Fruit fly (Drosophila melanogaster): ENCODE measurements around the gene CG43050.
A peak's percentile ranks its signal among the peaks of the same experiment; 100 is the strongest.

CG43050 gene

DNA sequence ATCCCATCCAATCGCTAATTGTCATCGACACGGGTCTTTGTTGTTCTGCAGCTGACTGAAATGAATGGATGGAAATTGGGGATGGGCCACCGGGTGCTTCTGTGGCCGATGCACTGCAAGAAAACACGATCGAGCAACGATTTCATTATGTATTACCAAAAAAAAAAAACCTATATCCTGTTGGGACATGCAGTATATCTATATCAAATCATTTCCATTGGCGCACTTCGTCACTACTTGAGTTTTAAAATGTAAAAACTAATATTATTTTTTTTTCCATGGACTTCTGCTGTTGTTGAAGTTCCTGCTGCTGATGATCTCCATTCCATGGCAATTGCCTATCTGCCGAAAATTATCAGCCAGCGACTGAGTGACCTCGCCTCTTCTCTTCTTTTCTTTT lies 45.3 kb upstream of the CG43050 start (continued):
- TF ChIP-seq H15 (GFP tag; IDR thresholded peaks at IDR 0.05) (peak; percentile 77), CG14860 (GFP tag; IDR thresholded peaks at IDR 0.05; ENCODE audit: partially characterized antibody) (no peak), CG9215 (GFP tag; IDR thresholded peaks at IDR 0.05) (peak; percentile 45; the same call in 1 of the 2 replicates), CG30403 (GFP tag; optimal IDR thresholded peaks at IDR 0.05) (peak; percentile 60), vfl (GFP tag; optimal IDR thresholded peaks at IDR 0.05) (no peak), twi (tag; optimal IDR thresholded peaks at IDR 0.05) (no peak), CG6683 (GFP tag; optimal IDR thresholded peaks at IDR 0.05) (no peak), CG9727 (GFP tag; optimal IDR thresholded peaks at IDR 0.05) (peak; percentile 23), eve (GFP tag; optimal IDR thresholded peaks at IDR 0.05) (peak in 1 of 2 experiments; percentile 37), fru (optimal IDR thresholded peaks at IDR 0.05) (no peak), NFAT (GFP tag; IDR thresholded peaks at IDR 0.05) (peak; percentile 35; the same call in 1 of the 2 replicates), CG14050 (GFP tag; IDR thresholded peaks at IDR 0.05) (peak; percentile 34; the same call in 1 of the 3 replicates), nau (GFP tag; optimal IDR thresholded peaks at IDR 0.05) (no peak), CG10431 (GFP tag; optimal IDR thresholded peaks at IDR 0.05) (no peak), CG43689 (GFP tag; IDR thresholded peaks at IDR 0.05) (peak; percentile 34; the same call in 1 of the 2 replicates), CG6272 (GFP tag; IDR thresholded peaks at IDR 0.05) (peak; percentile 51; the same call in 1 of the 2 replicates), Meics (GFP tag; optimal IDR thresholded peaks at IDR 0.05) (peak; percentile 15), jumu (GFP tag; optimal IDR thresholded peaks at IDR 0.05) (peak; percentile 41), pho (GFP tag; optimal IDR thresholded peaks at IDR 0.05) (no peak), CG3847 (GFP tag; IDR thresholded peaks at IDR 0.05) (no peak), CG17186 (GFP tag; optimal IDR thresholded peaks at IDR 0.05) (no peak), CG1647 (GFP tag; optimal IDR thresholded peaks at IDR 0.05) (no peak), repo (GFP tag; optimal IDR thresholded peaks at IDR 0.05) (peak; percentile 32), gce (GFP tag; IDR thresholded peaks at IDR 0.05) (0 out of 3 replicates have a peak, but pooled peaks have one; percentile 65), CG14014 (GFP tag; IDR thresholded peaks at IDR 0.05) (peak; percentile 29; the same call in 1 of the 2 replicates), BEAF-32 (GFP tag; optimal IDR thresholded peaks at IDR 0.05) (no peak), br (optimal IDR thresholded peaks at IDR 0.05) (no peak), pb (GFP tag; optimal IDR thresholded peaks at IDR 0.05) (no peak), ssp (GFP tag; IDR thresholded peaks at IDR 0.05) (peak; percentile 68), Sox102F (GFP tag; optimal IDR thresholded peaks at IDR 0.05) (peak; percentile 70), ci (GFP tag; IDR thresholded peaks at IDR 0.05) (peak; percentile 81; the same call in 2 of the 3 replicates), CHES-1-like (GFP tag; optimal IDR thresholded peaks at IDR 0.05) (no peak), zfh1 (GFP tag; IDR thresholded peaks at IDR 0.05) (peak; percentile 86), CG16813 (GFP tag; IDR thresholded peaks at IDR 0.05; ENCODE audit: partially characterized antibody) (no peak), ranshi (GFP tag; IDR thresholded peaks at IDR 0.05) (peak; percentile 75), CG8478 (optimal IDR thresholded peaks at IDR 0.05) (no peak), nmo (GFP tag; optimal IDR thresholded peaks at IDR 0.05) (peak; percentile 65), toy (GFP tag; IDR thresholded peaks at IDR 0.05) (no peak), cato (GFP tag; optimal IDR thresholded peaks at IDR 0.05; ENCODE audit: borderline replicate concordance) (peak; percentile 28), CG16863 (GFP tag; optimal IDR thresholded peaks at IDR 0.05) (peak; percentile 41), CG17328 (GFP tag; IDR thresholded peaks at IDR 0.05) (peak; percentile 80), Drgx (GFP tag; IDR thresholded peaks at IDR 0.05) (no peak), CG18262 (tag; optimal IDR thresholded peaks at IDR 0.05) (peak; percentile 27), CG34376 (GFP tag; optimal IDR thresholded peaks at IDR 0.05) (no peak), slbo (GFP tag; IDR thresholded peaks at IDR 0.05) (peak; percentile 54), gem (tag; optimal IDR thresholded peaks at IDR 0.05) (peak; percentile 76), zen (tag; optimal IDR thresholded peaks at IDR 0.05) (no peak), emc (GFP tag; optimal IDR thresholded peaks at IDR 0.05) (no peak), pros (GFP tag; optimal IDR thresholded peaks at IDR 0.05) (no peak), Fer1 (GFP tag; optimal IDR thresholded peaks at IDR 0.05) (no peak), kah (GFP tag; optimal IDR thresholded peaks at IDR 0.05) (no peak), CG10565 (GFP tag; optimal IDR thresholded peaks at IDR 0.05) (no peak), onecut (GFP tag; IDR thresholded peaks at IDR 0.05) (peak; percentile 42)

Data from whole organism, embryonic.